Worm (Caenorhabditis elegans) whole organism, midembryonic: Measurements from ENCODE around the gene sut-1.

Source experiments
- T22C8.4 ChIP-seq: fragments of 200-800 bp; sonication (Bioruptor generic); IDR thresholded peaks from 2 replicates; pipeline ENCODE4 v1.3.6; 2022; ENCODE audit warnings: missing genetic modification characterization, missing compliant biosample characterization
- cog-1 ChIP-seq: sonication (generic microtip); optimal IDR thresholded peaks from 2 replicates; lab custom pipeline; 2016; ENCODE audit warnings: missing genetic modification characterization, missing compliant biosample characterization
- flt-1 ChIP-seq: fragments of 200-800 bp; sonication (Bioruptor generic); IDR thresholded peaks from 2 replicates; pipeline ENCODE4 v1.3.6; 2022; ENCODE audit warnings: missing genetic modification characterization, missing compliant biosample characterization
- klf-2 ChIP-seq: fragments of 200-800 bp; sonication (Bioruptor generic); conservative IDR thresholded peaks from 2 replicates; pipeline ENCODE4 v1.3.6; 2022; ENCODE audit warnings: missing genetic modification reagents, missing genetic modification characterization, missing compliant biosample characterization
- tab-1 ChIP-seq: fragments of 200-800 bp; sonication (Bioruptor generic); IDR thresholded peaks from 2 replicates; pipeline ENCODE4 v1.3.6; 2022; ENCODE audit warnings: missing genetic modification characterization, missing compliant biosample characterization
- ztf-29 ChIP-seq: fragments of 200-800 bp; sonication (Bioruptor generic); IDR thresholded peaks from 2 replicates; pipeline ENCODE4 v1.3.6; 2022; ENCODE audit warnings: missing genetic modification reagents, missing genetic modification characterization, missing compliant biosample characterization

DNA sequence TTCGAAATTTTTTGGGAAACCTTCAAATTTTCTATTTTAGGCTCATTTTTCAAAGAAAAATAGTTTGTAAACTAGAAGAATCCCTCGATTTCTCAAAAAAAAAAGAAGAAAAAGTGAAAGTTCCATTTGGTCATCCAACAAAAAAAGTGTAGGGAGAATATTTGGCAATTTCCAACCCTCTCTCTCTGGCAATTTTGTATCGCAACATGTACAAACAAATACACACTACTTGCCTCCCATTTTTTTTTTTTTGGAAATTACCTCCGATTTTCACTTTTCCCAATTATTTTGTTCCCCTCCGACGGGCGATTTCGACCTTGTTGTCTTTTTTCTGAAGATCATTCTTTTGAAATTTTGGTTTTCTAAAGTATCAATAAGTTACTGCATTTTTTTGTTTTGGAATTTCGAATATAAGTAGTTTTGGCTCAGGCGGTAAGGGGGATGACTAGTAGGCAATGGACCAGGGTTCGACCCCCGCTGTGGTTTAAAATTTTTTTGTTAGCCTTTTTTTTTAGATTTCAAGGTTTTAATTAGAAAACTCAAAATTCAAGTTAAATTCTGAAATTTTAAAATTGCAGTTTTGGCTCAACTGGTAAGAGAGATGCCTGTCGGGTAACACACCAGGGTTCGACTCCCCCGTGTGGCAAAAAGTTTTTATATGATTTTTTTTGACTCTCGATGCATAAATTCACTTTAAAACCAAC, 34.4 kb downstream of the sut-1 start:
- TF ChIP-seq flt-1 (no peak), klf-2 (no peak), T22C8.4 (no peak), cog-1 (tag; lab: Kevin White, UChicago) (no peak), ztf-29 (GFP tag; lab: Robert Waterston, UW) (no peak), tab-1 (GFP tag; lab: Robert Waterston, UW) (no peak)
